Worm (Caenorhabditis elegans): ENCODE measurements around the gene twk-8.

The twk-8 gene

DNA sequence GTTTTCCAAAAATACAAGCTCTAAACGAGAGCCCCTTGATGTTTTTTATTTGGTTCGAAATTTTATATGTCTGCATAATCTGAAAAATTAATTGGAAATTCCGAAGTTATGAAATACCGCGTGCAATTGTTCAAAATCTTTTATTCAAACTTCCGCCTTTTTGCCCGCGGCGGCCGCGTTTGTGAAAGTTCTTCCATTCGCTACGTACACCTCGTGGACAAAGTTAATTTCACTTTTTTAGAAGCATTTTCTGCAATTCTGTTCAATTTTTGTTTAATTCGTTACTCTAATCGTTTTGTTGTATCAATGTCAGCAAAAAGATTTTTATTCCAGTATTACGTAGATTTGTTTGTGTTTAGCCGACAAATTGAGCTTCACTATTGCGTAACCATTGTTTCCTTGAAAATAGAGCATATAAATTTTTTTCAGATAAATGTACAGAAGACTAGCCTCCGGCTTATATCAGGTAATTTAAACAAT is 7.9 kb upstream of the twk-8 start, which contains the start of gene mppb-1:
Gene mppb-1 (plus strand): TSS at position 430 of the 480 bp plus-strand sequence.
- TF ChIP-seq lsy-12 (tag; optimal IDR thresholded peaks at IDR 0.05) (peak; percentile 64), pqm-1 (tag; optimal IDR thresholded peaks at IDR 0.05) (peak; percentile 9), nfya-1 (tag; optimal IDR thresholded peaks at IDR 0.05; ENCODE audit: insufficient read depth) (peak; percentile 80), lin-15B (tag; optimal IDR thresholded peaks at IDR 0.05) (peak; percentile 72), fkh-2 (tag; optimal IDR thresholded peaks at IDR 0.05) (no peak), nhr-23 (tag; optimal IDR thresholded peaks at IDR 0.05) (peak; percentile 86), nhr-77 (tag; optimal IDR thresholded peaks at IDR 0.05) (no peak), nhr-28 (tag; optimal IDR thresholded peaks at IDR 0.05) (no peak), nhr-25 (tag; optimal IDR thresholded peaks at IDR 0.05) (peak; percentile 80), ztf-4 (tag; optimal IDR thresholded peaks at IDR 0.05) (no peak), nhr-12 (tag; optimal IDR thresholded peaks at IDR 0.05) (no peak), ztf-11 (tag; optimal IDR thresholded peaks at IDR 0.05) (no peak), tbx-2 (tag; optimal IDR thresholded peaks at IDR 0.05) (no peak), R02D3.7 (tag; optimal IDR thresholded peaks at IDR 0.05) (peak; percentile 54), pha-4 (tag; optimal IDR thresholded peaks at IDR 0.05) (peak; percentile 79), elt-3 (tag; optimal IDR thresholded peaks at IDR 0.05) (no peak), ceh-9 (tag; optimal IDR thresholded peaks at IDR 0.05) (no peak), hmg-11 (tag; optimal IDR thresholded peaks at IDR 0.05) (peak; percentile 42), eor-1 (tag; optimal IDR thresholded peaks at IDR 0.05) (no peak), ceh-82 (tag; optimal IDR thresholded peaks at IDR 0.05) (no peak), ama-1 (optimal IDR thresholded peaks at IDR 0.05) (no peak), nhr-43 (tag; optimal IDR thresholded peaks at IDR 0.05; ENCODE audit: poor library complexity, severe bottlenecking) (peak; percentile 96), lin-39 (tag; optimal IDR thresholded peaks at IDR 0.05) (peak; percentile 64), jun-1 (tag; optimal IDR thresholded peaks at IDR 0.05) (peak; percentile 29), aly-2 (tag; optimal IDR thresholded peaks at IDR 0.05) (no peak), elt-2 (tag; optimal IDR thresholded peaks at IDR 0.05) (peak; percentile 35), nhr-67 (tag; optimal IDR thresholded peaks at IDR 0.05) (no peak), nhr-237 (tag; optimal IDR thresholded peaks at IDR 0.05) (no peak), zag-1 (tag; optimal IDR thresholded peaks at IDR 0.05) (no peak), nhr-11 (tag; optimal IDR thresholded peaks at IDR 0.05) (no peak), fkh-10 (GFP tag; optimal IDR thresholded peaks at IDR 0.05) (peak; percentile 71), snpc-4 (tag; optimal IDR thresholded peaks at IDR 0.05) (peak; percentile 78), unc-39 (tag; optimal IDR thresholded peaks at IDR 0.05) (no peak)

DNA sequence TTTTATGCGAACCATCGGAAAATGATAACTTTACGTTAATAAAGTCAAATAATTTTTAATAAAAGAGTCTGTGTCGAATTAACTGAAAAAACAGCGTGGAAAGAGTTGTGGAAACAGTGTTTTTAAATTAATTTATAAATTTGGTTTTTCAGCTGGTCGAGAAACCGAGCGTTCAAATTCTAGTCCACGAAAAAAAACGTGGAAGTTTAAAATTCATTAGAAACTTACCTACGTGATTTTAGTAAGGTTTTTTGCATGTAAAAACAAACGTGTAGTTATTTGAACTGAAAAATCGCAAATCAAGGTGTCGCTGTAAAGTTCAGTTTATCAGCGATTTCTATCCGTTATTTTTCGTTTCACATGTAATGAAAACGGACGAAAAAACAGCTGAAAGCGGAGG is 3.7 kb upstream of the twk-8 start, which contains the start of gene mans-4:
Gene mans-4 (minus strand): TSS at position 101 of the 400 bp plus-strand sequence.
- TF ChIP-seq tbx-2 (tag; optimal IDR thresholded peaks at IDR 0.05): no peak
- no peak for TF ChIP-seq skn-1 (tag; optimal IDR thresholded peaks at IDR 0.05)
- no peak for TF ChIP-seq ceh-16 (tag; optimal IDR thresholded peaks at IDR 0.05)
- TF ChIP-seq nhr-76 (tag; optimal IDR thresholded peaks at IDR 0.05): no peak
- TF ChIP-seq nhr-77 (tag; optimal IDR thresholded peaks at IDR 0.05): no peak
- no peak for TF ChIP-seq sea-2 (GFP tag; optimal IDR thresholded peaks at IDR 0.05)
- no peak for TF ChIP-seq nhr-237 (tag; optimal IDR thresholded peaks at IDR 0.05)
- TF ChIP-seq fos-1 (tag; optimal IDR thresholded peaks at IDR 0.05): no peak
- no peak for TF ChIP-seq eor-1 (tag; optimal IDR thresholded peaks at IDR 0.05)
- TF ChIP-seq mml-1 (tag; optimal IDR thresholded peaks at IDR 0.05): no peak
- no peak for TF ChIP-seq ZK546.5 (tag; optimal IDR thresholded peaks at IDR 0.05)
- TF ChIP-seq fkh-10 (GFP tag; optimal IDR thresholded peaks at IDR 0.05): no peak
- TF ChIP-seq ceh-82 (tag; optimal IDR thresholded peaks at IDR 0.05): no peak
- TF ChIP-seq elt-1 (tag; optimal IDR thresholded peaks at IDR 0.05): no peak
- TF ChIP-seq lin-39 (tag; optimal IDR thresholded peaks at IDR 0.05): no peak
- no peak for TF ChIP-seq nfya-1 (tag; optimal IDR thresholded peaks at IDR 0.05; ENCODE audit: insufficient read depth)
- TF ChIP-seq mdl-1 (tag; optimal IDR thresholded peaks at IDR 0.05): no peak
- no peak for TF ChIP-seq ztf-4 (tag; optimal IDR thresholded peaks at IDR 0.05)

DNA sequence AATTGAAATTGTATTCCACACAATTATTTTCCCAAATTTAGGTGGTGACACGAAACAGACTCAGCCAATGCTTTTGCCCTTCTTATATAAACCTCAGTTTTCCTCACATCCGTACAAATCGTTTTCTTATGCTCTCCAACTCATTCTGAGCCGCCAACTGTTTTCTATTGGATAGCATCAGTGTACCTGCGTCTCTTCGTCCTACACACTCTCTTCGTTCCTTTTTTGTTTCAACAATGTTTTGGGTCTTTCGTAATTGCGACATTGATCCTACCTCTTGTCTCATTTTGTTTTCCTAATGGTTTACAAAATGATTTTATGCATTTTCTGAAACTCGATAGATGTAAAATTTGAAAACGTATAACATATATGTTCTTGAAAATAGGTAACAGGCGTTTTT is 2.8 kb upstream of the twk-8 start:
- TF ChIP-seq sea-2 (GFP tag; optimal IDR thresholded peaks at IDR 0.05): no peak
- TF ChIP-seq egl-5 (tag; optimal IDR thresholded peaks at IDR 0.05): peak; percentile 70
